Fruit fly (Drosophila melanogaster): ENCODE results near the gene CG6683.

Gene CG6683

dm6 chr3L:8559754-8560328 lies 45.1 kb upstream of the CG6683 start (continued):
- TF ChIP-seq jing (GFP tag; optimal IDR thresholded peaks at IDR 0.05), result no peak

DNA sequence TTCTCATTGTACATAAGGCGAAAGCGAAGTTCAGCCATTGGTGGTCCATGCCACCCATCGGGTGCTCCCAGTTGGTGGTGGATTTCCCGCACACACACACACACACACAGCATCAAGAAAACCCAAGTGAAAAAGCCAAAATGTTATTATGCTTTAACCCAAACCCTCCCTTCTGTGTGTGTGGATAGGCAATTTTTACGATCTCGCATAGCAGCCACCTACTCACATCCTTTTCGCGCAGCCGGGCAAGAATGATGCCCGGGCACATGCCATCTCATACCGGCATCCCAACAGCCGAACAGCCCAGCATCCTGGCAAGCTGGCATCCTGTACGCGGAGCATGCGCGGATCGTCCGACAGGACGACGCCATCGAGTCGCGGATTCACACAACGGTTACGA lies 42.3 kb upstream of the CG6683 start:
- TF ChIP-seq Nf-YC (tag; optimal IDR thresholded peaks at IDR 0.05), result peak; percentile 89
- TF ChIP-seq Nf-YB (GFP tag; optimal IDR thresholded peaks at IDR 0.05), result peak; percentile 87
- no peak for TF ChIP-seq CG2889 (GFP tag; IDR thresholded peaks at IDR 0.05)
- TF ChIP-seq seq (GFP tag; IDR thresholded peaks at IDR 0.05), result peak; percentile 44; the same call in 1 of the 2 replicates
- peak; percentile 36 for TF ChIP-seq cg (GFP tag; optimal IDR thresholded peaks at IDR 0.05)
- TF ChIP-seq ewg (GFP tag; optimal IDR thresholded peaks at IDR 0.05), result peak; percentile 74
- no peak for TF ChIP-seq CG6272 (GFP tag; IDR thresholded peaks at IDR 0.05)
- peak; percentile 24 for TF ChIP-seq Deaf1 (tag; optimal IDR thresholded peaks at IDR 0.05)
- TF ChIP-seq CG1832 (GFP tag; optimal IDR thresholded peaks at IDR 0.05), result peak; percentile 34
- TF ChIP-seq peb (GFP tag; IDR thresholded peaks at IDR 0.05), result no peak
- peak in 1 of 2 experiments; percentile 28 for TF ChIP-seq tll (GFP tag; optimal IDR thresholded peaks at IDR 0.05)
- no peak for TF ChIP-seq CG11093 (GFP tag; IDR thresholded peaks at IDR 0.05)
- TF ChIP-seq pzg (GFP tag; optimal IDR thresholded peaks at IDR 0.05), result no peak
- no peak for TF ChIP-seq CG12769 (tag; optimal IDR thresholded peaks at IDR 0.05)
- peak; percentile 28 for TF ChIP-seq sens (GFP tag)
- peak; percentile 68 for TF ChIP-seq pros (GFP tag; optimal IDR thresholded peaks at IDR 0.05)
- peak; percentile 78 for TF ChIP-seq nerfin-1 (tag; optimal IDR thresholded peaks at IDR 0.05)

dm6 chr3L:8554024-8554642 lies 39.4 kb upstream of the CG6683 start:
- TF ChIP-seq cwo (GFP tag; optimal IDR thresholded peaks at IDR 0.05), result peak; percentile 76
- peak; percentile 66 for TF ChIP-seq sug (tag; optimal IDR thresholded peaks at IDR 0.05)
- TF ChIP-seq Deaf1 (tag; optimal IDR thresholded peaks at IDR 0.05), result peak; percentile 19
- peak; percentile 94 for TF ChIP-seq sr (GFP tag; IDR thresholded peaks at IDR 0.05)
- TF ChIP-seq ara (GFP tag; IDR thresholded peaks at IDR 0.05), result 0 out of 2 replicates have a peak, but pooled peaks have one; percentile 43
- TF ChIP-seq Six4 (GFP tag; optimal IDR thresholded peaks at IDR 0.05), result no peak
- peak; percentile 76 for TF ChIP-seq Med (GFP tag)
- TF ChIP-seq CG9215 (GFP tag; IDR thresholded peaks at IDR 0.05), result no peak
- TF ChIP-seq Pdp1 (GFP tag; optimal IDR thresholded peaks at IDR 0.05), result peak in 1 of 2 experiments; percentile 62
- no peak for TF ChIP-seq CG3995 (GFP tag; optimal IDR thresholded peaks at IDR 0.05)
- peak; percentile 83 for TF ChIP-seq twi (tag; optimal IDR thresholded peaks at IDR 0.05)
- TF ChIP-seq CG12769 (tag; optimal IDR thresholded peaks at IDR 0.05), result peak; percentile 13
- TF ChIP-seq Stat92E (GFP tag; optimal IDR thresholded peaks at IDR 0.05), result no peak
- TF ChIP-seq GATAe (GFP tag; conservative IDR thresholded peaks at IDR 0.05), result peak; percentile 42; the same call in 1 of the 2 replicates
- TF ChIP-seq cad (GFP tag; optimal IDR thresholded peaks at IDR 0.05), result peak; percentile 60
- TF ChIP-seq CG34376 (GFP tag; optimal IDR thresholded peaks at IDR 0.05), result peak; percentile 19
- peak; percentile 26 for TF ChIP-seq grn (GFP tag; optimal IDR thresholded peaks at IDR 0.05)
- TF ChIP-seq ftz-f1 (GFP tag; optimal IDR thresholded peaks at IDR 0.05), result peak; percentile 74
- TF ChIP-seq sd (tag; optimal IDR thresholded peaks at IDR 0.05), result peak; percentile 68
- TF ChIP-seq CG17361 (GFP tag; IDR thresholded peaks at IDR 0.05), result no peak
- peak; percentile 57 for TF ChIP-seq exex (tag; optimal IDR thresholded peaks at IDR 0.05)
- TF ChIP-seq tll (GFP tag; optimal IDR thresholded peaks at IDR 0.05), result peak in 1 of 2 experiments; percentile 23
- no peak for TF ChIP-seq Dip3 (GFP tag; optimal IDR thresholded peaks at IDR 0.05)
- peak; percentile 49 for TF ChIP-seq mirr (GFP tag; optimal IDR thresholded peaks at IDR 0.05)
- peak; percentile 89 for TF ChIP-seq chinmo (GFP tag; IDR thresholded peaks at IDR 0.05; ENCODE audit: partially characterized antibody)
- peak; percentile 72 for TF ChIP-seq Blimp-1 (GFP tag; optimal IDR thresholded peaks at IDR 0.05)
- no peak for TF ChIP-seq hkb (optimal IDR thresholded peaks at IDR 0.05)
- TF ChIP-seq hkb (GFP tag; IDR thresholded peaks at IDR 0.05), result 0 out of 2 replicates have a peak, but pooled peaks have one; percentile 17
- TF ChIP-seq ci (GFP tag; IDR thresholded peaks at IDR 0.05), result peak; percentile 27; the same call in 1 of the 3 replicates
